Worm (Caenorhabditis elegans): Measurements from ENCODE around the gene Y47D3A.32.

DNA sequence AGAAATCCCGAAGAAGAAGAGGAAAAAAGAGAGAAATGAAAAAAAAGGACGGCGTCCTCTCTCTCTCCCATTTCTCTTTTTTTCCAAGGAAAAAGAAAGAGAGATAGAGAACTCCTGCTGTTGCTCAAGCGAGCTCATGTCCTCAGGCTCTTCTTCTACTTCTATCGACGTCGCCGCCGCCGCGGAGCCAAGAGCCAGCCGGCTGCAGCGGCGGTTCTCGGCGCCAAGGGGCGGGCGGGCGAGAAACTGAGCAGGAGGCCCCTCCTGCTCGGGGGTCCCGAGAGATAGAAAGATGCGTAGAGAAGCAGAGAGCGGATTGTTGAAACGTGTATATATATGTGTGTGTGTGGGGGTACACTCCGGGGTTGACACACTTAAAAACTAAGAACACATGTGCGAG, 49.2 kb upstream of the Y47D3A.32 start:
- TF ChIP-seq ceh-82 (tag; optimal IDR thresholded peaks at IDR 0.05) (no peak), F49E8.2 (tag; optimal IDR thresholded peaks at IDR 0.05; ENCODE audit: borderline replicate concordance) (no peak), aly-2 (tag; optimal IDR thresholded peaks at IDR 0.05) (no peak)

Data from whole organism, L4 larva.